Fruit fly (Drosophila melanogaster) whole organism, embryonic: ENCODE measurements around the gene mirr.

Experiments used
- Abd-B ChIP-seq: fragments of 200-800 bp; sonication (Bioruptor generic); optimal IDR thresholded peaks from 2 replicates; lab custom pipeline; 2018; ENCODE audit warnings: missing biosample characterization, mild to moderate bottlenecking, missing genetic modification characterization, moderate library complexity
- Bdp1 ChIP-seq: fragments of 200-800 bp; sonication (Bioruptor generic); optimal IDR thresholded peaks from 3 replicates; lab custom pipeline; 2016; ENCODE audit warnings: missing biosample characterization, missing genetic modification characterization
- CG10654 ChIP-seq: fragments of 200-800 bp; sonication (Bioruptor generic); optimal IDR thresholded peaks from 2 replicates; lab custom pipeline; 2016; ENCODE audit warnings: missing biosample characterization, missing genetic modification characterization
- CG11085 ChIP-seq: fragments of 200-800 bp; sonication (Bioruptor generic); IDR thresholded peaks from 2 replicates; pipeline ENCODE4 v1.3.6; 2022; ENCODE audit warnings: missing biosample characterization, missing genetic modification characterization
- CG1233 ChIP-seq: fragments of 200-800 bp; sonication (Bioruptor generic); optimal IDR thresholded peaks from 4 replicates; lab custom pipeline; 2018; ENCODE audit warnings: missing biosample characterization, mild to moderate bottlenecking, missing genetic modification characterization
- CG12391 ChIP-seq: fragments of 200-800 bp; sonication (Bioruptor generic); optimal IDR thresholded peaks from 3 replicates; lab custom pipeline; 2018; ENCODE audit warnings: missing biosample characterization, mild to moderate bottlenecking, missing genetic modification characterization, moderate library complexity
- CG12659 ChIP-seq: fragments of 200-800 bp; sonication (Bioruptor generic); optimal IDR thresholded peaks from 3 replicates; lab custom pipeline; 2017; ENCODE audit warnings: mild to moderate bottlenecking, missing biosample characterization, missing genetic modification reagents, missing genetic modification characterization
- CG12769 ChIP-seq: fragments of 200-800 bp; sonication (Bioruptor generic); optimal IDR thresholded peaks from 2 replicates; lab custom pipeline; 2019; ENCODE audit warnings: missing biosample characterization, mild to moderate bottlenecking, missing genetic modification characterization, moderate library complexity
- CG14050 ChIP-seq: fragments of 200-800 bp; sonication (Bioruptor generic); IDR thresholded peaks from 3 replicates; pipeline ENCODE4 v1.3.6; 2022; ENCODE audit warnings: missing biosample characterization, missing genetic modification characterization
- CG14441 ChIP-seq: fragments of 200-800 bp; sonication (Bioruptor generic); IDR thresholded peaks from 2 replicates; pipeline ENCODE4 v1.3.6; 2022; ENCODE audit warnings: missing biosample characterization, missing genetic modification characterization
- CG15011 ChIP-seq: fragments of 200-800 bp; sonication (Bioruptor generic); optimal IDR thresholded peaks from 3 replicates; lab custom pipeline; 2018; ENCODE audit warnings: missing biosample characterization, mild to moderate bottlenecking, missing genetic modification characterization
- CG15601 ChIP-seq: fragments of 200-800 bp; sonication (Bioruptor generic); optimal IDR thresholded peaks from 3 replicates; lab custom pipeline; 2019; ENCODE audit warnings: missing biosample characterization, mild to moderate bottlenecking, missing genetic modification characterization, moderate library complexity
- CG2875 ChIP-seq: fragments of 200-800 bp; sonication (Bioruptor generic); optimal IDR thresholded peaks from 2 replicates; lab custom pipeline; 2017; ENCODE audit warnings: missing biosample characterization, mild to moderate bottlenecking, missing genetic modification characterization, missing genetic modification reagents
- CG5953 ChIP-seq: fragments of 200-800 bp; sonication (Bioruptor generic); IDR thresholded peaks from 2 replicates; pipeline ENCODE4 v1.3.6; 2022; ENCODE audit warnings: missing biosample characterization, missing genetic modification characterization
- CG6813 ChIP-seq: fragments of 200-800 bp; sonication (Bioruptor generic); optimal IDR thresholded peaks from 2 replicates; lab custom pipeline; 2017; ENCODE audit warnings: missing biosample characterization, missing genetic modification characterization, mild to moderate bottlenecking, moderate library complexity, missing genetic modification reagents
- CG6854 ChIP-seq: fragments of 200-800 bp; sonication (Bioruptor generic); optimal IDR thresholded peaks from 3 replicates; lab custom pipeline; 2017; ENCODE audit warnings: missing biosample characterization, mild to moderate bottlenecking, missing genetic modification characterization
- CG7786 ChIP-seq: fragments of 200-800 bp; sonication (Bioruptor generic); optimal IDR thresholded peaks from 2 replicates; lab custom pipeline; 2016; ENCODE audit warnings: missing biosample characterization, missing genetic modification characterization
- CG8765 ChIP-seq: fragments of 200-800 bp; sonication (Bioruptor generic); IDR thresholded peaks from 2 replicates; pipeline ENCODE4 v1.3.6; 2022; ENCODE audit warnings: missing biosample characterization, missing genetic modification characterization
- CG9437 ChIP-seq: fragments of 200-800 bp; sonication (Bioruptor generic); optimal IDR thresholded peaks from 2 replicates; lab custom pipeline; 2018; ENCODE audit warnings: missing biosample characterization, mild to moderate bottlenecking, missing genetic modification characterization
- CG9876 ChIP-seq: fragments of 200-800 bp; sonication (Bioruptor generic); optimal IDR thresholded peaks from 2 replicates; lab custom pipeline; 2016; ENCODE audit warnings: missing biosample characterization, missing genetic modification characterization
- CoRest ChIP-seq: fragments of 200-800 bp; sonication (Bioruptor generic); optimal IDR thresholded peaks from 3 replicates; lab custom pipeline; 2018; ENCODE audit warnings: missing biosample characterization, mild to moderate bottlenecking, missing genetic modification characterization, moderate library complexity
- Doc2 ChIP-seq: fragments of 200-800 bp; sonication (Bioruptor generic); IDR thresholded peaks from 2 replicates; pipeline ENCODE4 v1.3.6; 2022; ENCODE audit warnings: missing biosample characterization, missing genetic modification characterization
- HHEX ChIP-seq: fragments of 200-800 bp; sonication (Bioruptor generic); optimal IDR thresholded peaks from 3 replicates; lab custom pipeline; 2017; ENCODE audit warnings: missing biosample characterization, mild to moderate bottlenecking, missing genetic modification characterization, missing genetic modification reagents
- HLH3B ChIP-seq: fragments of 200-800 bp; sonication (Bioruptor generic); IDR thresholded peaks from 2 replicates; pipeline ENCODE4 v1.3.6; 2022; ENCODE audit warnings: missing biosample characterization, missing genetic modification characterization
- HLH4C ChIP-seq: fragments of 200-800 bp; sonication (Bioruptor generic); IDR thresholded peaks from 3 replicates; pipeline ENCODE4 v1.3.6; 2022; ENCODE audit warnings: missing biosample characterization, missing genetic modification characterization; ENCODE audit not compliant: partially characterized antibody
- Max ChIP-seq: fragments of 200-800 bp; sonication (Bioruptor generic); optimal IDR thresholded peaks from 2 replicates; lab custom pipeline; 2016; ENCODE audit warnings: missing biosample characterization, mild to moderate bottlenecking, missing genetic modification characterization
- Ravus ChIP-seq: fragments of 200-800 bp; sonication (Bioruptor generic); IDR thresholded peaks from 2 replicates; pipeline ENCODE4 v1.3.6; 2022; ENCODE audit warnings: missing biosample characterization, missing genetic modification characterization
- Taf1 ChIP-seq: fragments of 200-800 bp; sonication (Bioruptor generic); IDR thresholded peaks from 2 replicates; pipeline ENCODE4 v1.3.6; 2022; ENCODE audit warnings: missing biosample characterization, missing genetic modification characterization
- Xbp1 ChIP-seq: fragments of 200-800 bp; sonication (Bioruptor generic); optimal IDR thresholded peaks from 3 replicates; lab custom pipeline; 2016; ENCODE audit warnings: missing biosample characterization, mild to moderate bottlenecking, missing genetic modification characterization
- Xrp1 ChIP-seq: fragments of 200-800 bp; sonication (Bioruptor generic); IDR thresholded peaks from 2 replicates; pipeline ENCODE4 v1.3.6; 2022; ENCODE audit warnings: missing biosample characterization, missing genetic modification characterization
- crol ChIP-seq: fragments of 200-800 bp; sonication (Bioruptor generic); IDR thresholded peaks from 2 replicates; pipeline ENCODE4 v1.3.6; 2022; ENCODE audit warnings: missing biosample characterization, missing genetic modification characterization
- crp ChIP-seq, 2 experiments: fragments of 200-800 bp; sonication (Bioruptor generic); optimal IDR thresholded peaks; 2 replicates in 1 of 2; 3 replicates in 1 of 2; lab custom pipeline; 2017; ENCODE audit warnings: missing biosample characterization in 2 of 2, missing genetic modification characterization in 2 of 2, mild to moderate bottlenecking in 1 of 2, moderate library complexity in 1 of 2
- dm ChIP-seq: fragments of 200-800 bp; sonication (Bioruptor generic); optimal IDR thresholded peaks from 3 replicates; lab custom pipeline; 2016; ENCODE audit warnings: missing biosample characterization, missing genetic modification characterization
- dmrt11E ChIP-seq: fragments of 200-800 bp; sonication (Bioruptor generic); optimal IDR thresholded peaks from 3 replicates; lab custom pipeline; 2018; ENCODE audit warnings: missing biosample characterization, mild to moderate bottlenecking, missing genetic modification characterization, moderate library complexity
- gce ChIP-seq: fragments of 200-800 bp; sonication (Bioruptor generic); IDR thresholded peaks from 3 replicates; pipeline ENCODE4 v1.3.6; 2022; ENCODE audit warnings: missing biosample characterization, missing genetic modification characterization
- gem ChIP-seq: fragments of 200-800 bp; sonication (Bioruptor generic); optimal IDR thresholded peaks from 2 replicates; lab custom pipeline; 2019; ENCODE audit warnings: missing biosample characterization, mild to moderate bottlenecking, missing genetic modification characterization, moderate library complexity
- gsb ChIP-seq: fragments of 200-800 bp; sonication (Bioruptor generic); IDR thresholded peaks from 2 replicates; pipeline ENCODE4 v1.3.6; 2022; ENCODE audit warnings: missing biosample characterization, missing genetic modification characterization
- jing ChIP-seq: fragments of 200-800 bp; sonication (Bioruptor generic); optimal IDR thresholded peaks from 2 replicates; lab custom pipeline; 2018; ENCODE audit warnings: missing biosample characterization, mild to moderate bottlenecking, missing genetic modification characterization
- jumu ChIP-seq: fragments of 200-800 bp; sonication (Bioruptor generic); optimal IDR thresholded peaks from 3 replicates; lab custom pipeline; 2016; ENCODE audit warnings: missing biosample characterization, missing genetic modification characterization
- klu ChIP-seq: fragments of 200-800 bp; sonication (Bioruptor generic); IDR thresholded peaks from 2 replicates; pipeline ENCODE4 v1.3.6; 2022; ENCODE audit warnings: missing biosample characterization, missing genetic modification characterization
- kni ChIP-seq: fragments of 200-800 bp; sonication (Bioruptor generic); optimal IDR thresholded peaks from 3 replicates; lab custom pipeline; 2017; ENCODE audit warnings: mild to moderate bottlenecking, missing biosample characterization, missing genetic modification reagents, missing genetic modification characterization
- lmd ChIP-seq: fragments of 200-800 bp; sonication (Bioruptor generic); IDR thresholded peaks from 2 replicates; pipeline ENCODE4 v1.3.6; 2022; ENCODE audit warnings: missing biosample characterization, missing genetic modification characterization
- lola ChIP-seq, 3 experiments: fragments of >200 bp in 2 of 3; fragments of 200-800 bp in 1 of 3; sonication (Bioruptor generic) in 1 of 3; optimal IDR thresholded peaks; 2 replicates each; lab custom pipeline; 2017 to 2019; ENCODE audit warnings: missing biosample characterization in 3 of 3, missing genetic modification characterization in 3 of 3, mild to moderate bottlenecking in 1 of 3, moderate library complexity in 1 of 3
- pita ChIP-seq: fragments of 200-800 bp; sonication (Bioruptor generic); optimal IDR thresholded peaks from 2 replicates; lab custom pipeline; 2017; ENCODE audit warnings: missing biosample characterization, mild to moderate bottlenecking, missing genetic modification characterization
- psq ChIP-seq: fragments of 200-800 bp; sonication (Bioruptor generic); optimal IDR thresholded peaks from 2 replicates; lab custom pipeline; 2017; ENCODE audit warnings: missing biosample characterization, missing genetic modification characterization
- repo ChIP-seq: fragments of 200-800 bp; sonication (Bioruptor generic); optimal IDR thresholded peaks from 2 replicates; lab custom pipeline; 2016; ENCODE audit warnings: missing biosample characterization, missing genetic modification characterization
- sim ChIP-seq: fragments of 200-800 bp; sonication (Bioruptor generic); IDR thresholded peaks from 2 replicates; pipeline ENCODE4 v1.3.6; 2022; ENCODE audit warnings: missing biosample characterization, missing genetic modification characterization
- slou ChIP-seq: fragments of 200-800 bp; sonication (Bioruptor generic); optimal IDR thresholded peaks from 3 replicates; lab custom pipeline; 2016; ENCODE audit warnings: missing biosample characterization, missing genetic modification characterization
- stwl ChIP-seq: fragments of 200-800 bp; sonication (Bioruptor generic); optimal IDR thresholded peaks from 3 replicates; lab custom pipeline; 2018; ENCODE audit warnings: missing biosample characterization, mild to moderate bottlenecking, missing genetic modification characterization, moderate library complexity
- tx ChIP-seq: fragments of 200-800 bp; sonication (Bioruptor generic); optimal IDR thresholded peaks from 2 replicates; lab custom pipeline; 2016; ENCODE audit warnings: missing biosample characterization, missing genetic modification characterization
- wor ChIP-seq: fragments of 200-800 bp; sonication (Bioruptor generic); IDR thresholded peaks from 2 replicates; pipeline ENCODE4 v1.3.6; 2022; ENCODE audit warnings: missing biosample characterization, missing genetic modification characterization
- yki ChIP-seq: fragments of >200 bp; optimal IDR thresholded peaks from 3 replicates; lab custom pipeline; 2018

Gene mirr

dm6 chr3L:12701335-12701734, 7.9 kb downstream of the mirr start (continued):
- TF ChIP-seq Taf1 (GFP tag; lab: Robert Waterston, UW) (no peak), gem (tag; lab: Kevin White, UChicago) (peak; percentile 28), Ravus (GFP tag; lab: Robert Waterston, UW) (no peak), CG12769 (tag; lab: Kevin White, UChicago) (no peak), Bdp1 (GFP tag; lab: Kevin White, UChicago) (no peak), CG7786 (GFP tag; lab: Kevin White, UChicago) (no peak), jumu (no peak), CG5953 (GFP tag; lab: Robert Waterston, UW) (no peak), CG14050 (GFP tag; lab: Robert Waterston, UW) (no peak), CG6854 (GFP tag; lab: Kevin White, UChicago) (no peak), Xrp1 (peak; percentile 8; the same call in 1 of the 2 replicates), yki (no peak), dmrt11E (peak; percentile 33), HLH3B (no peak), HHEX (GFP tag; lab: Kevin White, UChicago) (no peak), repo (GFP tag; lab: Kevin White, UChicago) (no peak), kni (GFP tag; lab: Kevin White, UChicago) (no peak), slou (no peak), CG2875 (GFP tag; lab: Kevin White, UChicago) (peak; percentile 20), CG14441 (GFP tag; lab: Robert Waterston, UW) (no peak), Xbp1 (GFP tag; lab: Kevin White, UChicago) (peak; percentile 3), sim (no peak), jing (GFP tag; lab: Kevin White, UChicago) (no peak), CG6813 (GFP tag; lab: Kevin White, UChicago) (no peak), stwl (no peak), CG15601 (tag; lab: Kevin White, UChicago) (no peak), HLH4C (GFP tag; lab: Robert Waterston, UW) (no peak), crol (GFP tag; lab: Robert Waterston, UW) (no peak), Abd-B (GFP tag; lab: Kevin White, UChicago) (no peak), CG12659 (GFP tag; lab: Kevin White, UChicago) (no peak), gce (GFP tag; lab: Robert Waterston, UW) (no peak), CG8765 (GFP tag; lab: Robert Waterston, UW) (no peak), lmd (no peak), Max (GFP tag; lab: Kevin White, UChicago) (no peak), CG9876 (GFP tag; lab: Kevin White, UChicago) (no peak), CG10654 (GFP tag; lab: Kevin White, UChicago) (no peak), CG1233 (no peak), pita (GFP tag; lab: Kevin White, UChicago) (no peak), dm (no peak), CG12391 (tag; lab: Kevin White, UChicago) (peak; percentile 29), psq (GFP tag; lab: Kevin White, UChicago) (no peak), CoRest (tag; lab: Kevin White, UChicago) (no peak), gsb (GFP tag; lab: Robert Waterston, UW) (no peak), tx (no peak), klu (GFP tag; lab: Robert Waterston, UW) (no peak), CG9437 (no peak), CG11085 (GFP tag; lab: Robert Waterston, UW) (no peak), Doc2 (GFP tag; lab: Robert Waterston, UW) (no peak), crp (GFP tag; optimal IDR thresholded peaks at IDR 0.05; lab: Kevin White, UChicago) (no peak), wor (GFP tag; lab: Robert Waterston, UW) (no peak), CG15011 (no peak), lola (GFP tag; optimal IDR thresholded peaks at IDR 0.05; lab: Kevin White, UChicago) (peak in 1 of 3 experiments; percentile 12)
